Fruit fly (Drosophila melanogaster) whole organism, embryonic: ENCODE data around the gene ClC-c.

Experiments used
- Atf3 ChIP-seq: fragments of 200-800 bp; sonication (Bioruptor generic); optimal IDR thresholded peaks from 3 replicates; lab custom pipeline; 2016; ENCODE audit warnings: missing biosample characterization, missing genetic modification characterization
- Awh ChIP-seq: fragments of 200-800 bp; sonication (Bioruptor generic); IDR thresholded peaks from 2 replicates; pipeline ENCODE4, ENCODE4 v1.3.6; 2022; ENCODE audit warnings: missing biosample characterization, missing genetic modification characterization
- Blimp-1 ChIP-seq: fragments of 200-800 bp; sonication (Bioruptor generic); optimal IDR thresholded peaks from 3 replicates; lab custom pipeline; 2018; ENCODE audit warnings: missing biosample characterization, missing genetic modification characterization, mild to moderate bottlenecking, moderate library complexity, missing genetic modification reagents
- CG10147 ChIP-seq: fragments of 200-800 bp; sonication (Bioruptor generic); optimal IDR thresholded peaks from 2 replicates; lab custom pipeline; 2019; ENCODE audit warnings: missing biosample characterization, mild to moderate bottlenecking, missing genetic modification characterization, moderate library complexity
- CG1024 ChIP-seq: fragments of 200-800 bp; sonication (Bioruptor generic); IDR thresholded peaks from 2 replicates; pipeline ENCODE4 v1.3.6; 2022; ENCODE audit warnings: missing biosample characterization, missing genetic modification characterization
- CG11695 ChIP-seq: fragments of 200-800 bp; sonication (Bioruptor generic); IDR thresholded peaks from 3 replicates; pipeline ENCODE4 v1.3.6; 2022; ENCODE audit warnings: missing biosample characterization, missing genetic modification characterization
- CG12769 ChIP-seq: fragments of 200-800 bp; sonication (Bioruptor generic); optimal IDR thresholded peaks from 2 replicates; lab custom pipeline; 2019; ENCODE audit warnings: missing biosample characterization, mild to moderate bottlenecking, missing genetic modification characterization, moderate library complexity
- CG14860 ChIP-seq: fragments of 200-800 bp; sonication (Bioruptor generic); IDR thresholded peaks from 3 replicates; pipeline ENCODE4 v1.3.6; 2022; ENCODE audit warnings: missing biosample characterization, missing genetic modification characterization; ENCODE audit not compliant: partially characterized antibody
- CG15269 ChIP-seq: fragments of 200-800 bp; sonication (Bioruptor generic); optimal IDR thresholded peaks from 2 replicates; lab custom pipeline; 2018; ENCODE audit warnings: missing biosample characterization, mild to moderate bottlenecking, missing genetic modification characterization, moderate library complexity
- CG15479 ChIP-seq: fragments of 200-800 bp; sonication (Bioruptor generic); optimal IDR thresholded peaks from 3 replicates; lab custom pipeline; 2019; ENCODE audit warnings: missing biosample characterization, mild to moderate bottlenecking, missing genetic modification characterization, moderate library complexity
- CG15601 ChIP-seq: fragments of 200-800 bp; sonication (Bioruptor generic); optimal IDR thresholded peaks from 3 replicates; lab custom pipeline; 2019; ENCODE audit warnings: missing biosample characterization, mild to moderate bottlenecking, missing genetic modification characterization, moderate library complexity
- CG16863 ChIP-seq: fragments of 200-800 bp; sonication (Bioruptor generic); optimal IDR thresholded peaks from 3 replicates; lab custom pipeline; 2016; ENCODE audit warnings: missing biosample characterization, missing genetic modification characterization
- CG1832 ChIP-seq: fragments of 200-800 bp; sonication (Bioruptor generic); optimal IDR thresholded peaks from 2 replicates; lab custom pipeline; 2017; ENCODE audit warnings: missing biosample characterization, mild to moderate bottlenecking, missing genetic modification characterization, inconsistent platforms
- CG31365 ChIP-seq: fragments of 200-800 bp; sonication (Bioruptor generic); optimal IDR thresholded peaks from 2 replicates; lab custom pipeline; 2018; ENCODE audit warnings: missing biosample characterization, mild to moderate bottlenecking, missing genetic modification characterization
- CG32532 ChIP-seq: fragments of 200-800 bp; sonication (Bioruptor generic); IDR thresholded peaks from 2 replicates; pipeline ENCODE4 v1.3.6; 2022; ENCODE audit warnings: missing biosample characterization, missing genetic modification characterization
- CG3995 ChIP-seq: fragments of 200-800 bp; sonication (Bioruptor generic); optimal IDR thresholded peaks from 3 replicates; lab custom pipeline; 2016; ENCODE audit warnings: missing biosample characterization, missing genetic modification characterization
- CG4282 ChIP-seq: fragments of 200-800 bp; sonication (Bioruptor generic); optimal IDR thresholded peaks from 2 replicates; lab custom pipeline; 2016; ENCODE audit warnings: missing biosample characterization, missing genetic modification characterization
- CG4854 ChIP-seq: fragments of 200-800 bp; sonication (Bioruptor generic); optimal IDR thresholded peaks from 2 replicates; lab custom pipeline; 2016; ENCODE audit warnings: missing biosample characterization, missing genetic modification characterization, inconsistent platforms
- CG5245 ChIP-seq: fragments of 200-800 bp; sonication (Bioruptor generic); optimal IDR thresholded peaks from 3 replicates; lab custom pipeline; 2016; ENCODE audit warnings: missing biosample characterization, missing genetic modification characterization
- CG6654 ChIP-seq: fragments of 200-800 bp; sonication (Bioruptor generic); optimal IDR thresholded peaks from 2 replicates; lab custom pipeline; 2017; ENCODE audit warnings: missing biosample characterization, mild to moderate bottlenecking, missing genetic modification characterization
- CG6689 ChIP-seq: fragments of 200-800 bp; sonication (Bioruptor generic); IDR thresholded peaks from 2 replicates; pipeline ENCODE4 v1.3.6; 2022; ENCODE audit warnings: missing biosample characterization, missing genetic modification characterization
- CG9215 ChIP-seq: fragments of 200-800 bp; sonication (Bioruptor generic); IDR thresholded peaks from 2 replicates; pipeline ENCODE4 v1.3.6; 2022; ENCODE audit warnings: missing biosample characterization, missing genetic modification characterization
- CoRest ChIP-seq: fragments of 200-800 bp; sonication (Bioruptor generic); optimal IDR thresholded peaks from 3 replicates; lab custom pipeline; 2018; ENCODE audit warnings: missing biosample characterization, mild to moderate bottlenecking, missing genetic modification characterization, moderate library complexity
- Dbx ChIP-seq: fragments of 200-800 bp; sonication (Bioruptor generic); IDR thresholded peaks from 3 replicates; pipeline ENCODE4 v1.3.6; 2022; ENCODE audit warnings: missing biosample characterization, missing genetic modification characterization
- Dip2 ChIP-seq: fragments of 200-800 bp; sonication (Bioruptor generic); IDR thresholded peaks from 2 replicates; pipeline ENCODE4 v1.3.6; 2022; ENCODE audit warnings: missing biosample characterization, missing genetic modification characterization
- Dip3 ChIP-seq: fragments of 200-800 bp; sonication (Bioruptor generic); optimal IDR thresholded peaks from 3 replicates; lab custom pipeline; 2016; ENCODE audit warnings: missing biosample characterization, missing genetic modification characterization
- Dll ChIP-seq: fragments of 200-800 bp; sonication (Bioruptor generic); IDR thresholded peaks from 4 replicates; pipeline ENCODE4 v1.3.6; 2022; ENCODE audit warnings: missing biosample characterization, missing genetic modification characterization; ENCODE audit not compliant: partially characterized antibody
- H15 ChIP-seq: fragments of 200-800 bp; sonication (Bioruptor generic); IDR thresholded peaks from 3 replicates; pipeline ENCODE4 v1.3.6; 2022; ENCODE audit warnings: missing biosample characterization, missing genetic modification characterization
- HLHmδ ChIP-seq: fragments of 200-800 bp; sonication (Bioruptor generic); optimal IDR thresholded peaks from 2 replicates; lab custom pipeline; 2018; ENCODE audit warnings: missing biosample characterization, mild to moderate bottlenecking, missing genetic modification characterization, moderate library complexity
- Hand ChIP-seq: fragments of 200-800 bp; sonication (Bioruptor generic); optimal IDR thresholded peaks from 2 replicates; lab custom pipeline; 2017; ENCODE audit warnings: mild to moderate bottlenecking, missing biosample characterization, missing genetic modification reagents, missing genetic modification characterization
- ara ChIP-seq: fragments of 200-800 bp; sonication (Bioruptor generic); IDR thresholded peaks from 2 replicates; pipeline ENCODE4 v1.3.6; 2022; ENCODE audit warnings: missing biosample characterization, missing genetic modification characterization
- bab2 ChIP-seq: fragments of 200-800 bp; sonication (Bioruptor generic); optimal IDR thresholded peaks from 2 replicates; lab custom pipeline; 2016; ENCODE audit warnings: missing biosample characterization, missing genetic modification characterization
- bcd ChIP-seq: fragments of 200-800 bp; sonication (Bioruptor generic); optimal IDR thresholded peaks from 2 replicates; lab custom pipeline; 2017; ENCODE audit warnings: missing biosample characterization, mild to moderate bottlenecking, missing genetic modification characterization
- cad ChIP-seq: fragments of >200 bp; optimal IDR thresholded peaks from 2 replicates; lab custom pipeline; 2017; ENCODE audit warnings: missing biosample characterization, missing genetic modification characterization
- cwo ChIP-seq: fragments of 200-800 bp; sonication (Bioruptor generic); optimal IDR thresholded peaks from 3 replicates; lab custom pipeline; 2017; ENCODE audit warnings: missing biosample characterization, missing genetic modification characterization, mild to moderate bottlenecking, moderate library complexity, missing genetic modification reagents
- dimm ChIP-seq: fragments of 200-800 bp; sonication (Bioruptor generic); IDR thresholded peaks from 2 replicates; pipeline ENCODE4 v1.3.6; 2022; ENCODE audit warnings: missing biosample characterization, missing genetic modification characterization
- dysf ChIP-seq: fragments of 200-800 bp; sonication (Bioruptor generic); IDR thresholded peaks from 3 replicates; pipeline ENCODE4 v1.3.6; 2022; ENCODE audit warnings: missing biosample characterization, missing genetic modification characterization
- fu2 ChIP-seq: fragments of 200-800 bp; sonication (Bioruptor generic); optimal IDR thresholded peaks from 2 replicates; lab custom pipeline; 2016; ENCODE audit warnings: missing biosample characterization, missing genetic modification characterization
- gcm ChIP-seq: fragments of 200-800 bp; sonication (Bioruptor generic); optimal IDR thresholded peaks from 2 replicates; lab custom pipeline; 2019; ENCODE audit warnings: missing biosample characterization, mild to moderate bottlenecking, missing genetic modification characterization, moderate library complexity
- kah ChIP-seq: fragments of 200-800 bp; sonication (Bioruptor generic); optimal IDR thresholded peaks from 2 replicates; lab custom pipeline; 2018; ENCODE audit warnings: missing biosample characterization, mild to moderate bottlenecking, missing genetic modification characterization
- kay ChIP-seq: fragments of 200-800 bp; sonication (Bioruptor generic); optimal IDR thresholded peaks from 2 replicates; lab custom pipeline; 2016; ENCODE audit warnings: missing biosample characterization, missing genetic modification characterization
- lola ChIP-seq, 3 experiments: fragments of >200 bp in 2 of 3; fragments of 200-800 bp in 1 of 3; sonication (Bioruptor generic) in 1 of 3; optimal IDR thresholded peaks; 2 replicates each; lab custom pipeline; 2017 to 2019; ENCODE audit warnings: missing biosample characterization in 3 of 3, missing genetic modification characterization in 3 of 3, mild to moderate bottlenecking in 1 of 3, moderate library complexity in 1 of 3
- nau ChIP-seq: fragments of 200-800 bp; sonication (Bioruptor generic); optimal IDR thresholded peaks from 3 replicates; lab custom pipeline; 2017; ENCODE audit warnings: missing biosample characterization, mild to moderate bottlenecking, missing genetic modification characterization, missing genetic modification reagents
- oc ChIP-seq: fragments of 200-800 bp; sonication (Bioruptor generic); optimal IDR thresholded peaks from 2 replicates; lab custom pipeline; 2018; ENCODE audit warnings: missing biosample characterization, mild to moderate bottlenecking, missing genetic modification characterization, moderate library complexity
- pan ChIP-seq, 4 experiments: fragments of >200 bp in 3 of 4; fragments of 200-800 bp in 1 of 4; sonication (Bioruptor generic) in 1 of 4; optimal IDR thresholded peaks in 3 of 4; IDR thresholded peaks in 1 of 4; 2 replicates each; pipeline versions ENCODE4 v1.3.6 to Lab custom; 2017 to 2022; ENCODE audit warnings: missing biosample characterization in 2 of 4, missing genetic modification characterization in 2 of 4, mixed read lengths in 1 of 4
- pnt ChIP-seq: fragments of 200-800 bp; sonication (Bioruptor generic); optimal IDR thresholded peaks from 3 replicates; lab custom pipeline; 2016; ENCODE audit warnings: missing biosample characterization, missing genetic modification characterization
- shn ChIP-seq: fragments of 200-800 bp; sonication (Bioruptor generic); optimal IDR thresholded peaks from 3 replicates; lab custom pipeline; 2016; ENCODE audit warnings: missing biosample characterization, missing genetic modification characterization
- toy ChIP-seq: fragments of 200-800 bp; sonication (Bioruptor generic); IDR thresholded peaks from 2 replicates; pipeline ENCODE4 v1.3.6; 2022; ENCODE audit warnings: missing biosample characterization, missing genetic modification characterization

The ClC-c gene

DNA sequence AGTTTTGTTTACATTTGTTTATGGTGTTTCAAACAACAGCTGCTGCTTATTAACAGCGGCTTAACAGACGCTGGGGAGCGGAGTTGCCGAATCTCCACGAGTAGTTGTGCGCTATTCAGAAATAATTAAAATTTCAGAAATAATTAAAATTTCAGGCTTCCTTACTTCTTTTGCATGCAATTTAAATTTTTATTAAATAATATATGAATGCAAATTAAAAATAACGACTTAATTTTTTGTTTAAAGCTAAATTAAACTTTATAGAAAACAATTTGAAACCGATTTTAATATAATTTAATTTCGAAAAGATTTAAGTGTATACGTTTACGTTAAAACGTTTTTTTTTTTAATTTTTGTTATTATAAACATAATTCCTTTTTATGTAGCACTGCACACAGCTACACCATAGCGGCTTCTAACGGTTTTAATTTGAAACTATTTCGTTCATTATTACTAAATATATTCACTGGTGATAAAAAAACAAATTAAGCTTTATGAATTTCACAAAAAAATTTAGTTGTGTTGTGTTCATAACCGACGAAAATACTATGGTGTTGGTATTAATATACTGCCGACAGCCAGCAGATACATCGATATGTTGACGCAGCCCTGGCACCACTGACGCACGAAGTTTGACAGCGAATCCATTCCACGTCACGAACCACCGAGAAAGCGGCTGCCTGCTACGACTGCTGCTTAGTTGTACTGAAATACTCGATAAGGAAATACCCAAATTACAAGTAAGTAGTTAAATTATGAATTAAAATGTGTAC is 38.9 kb downstream of the ClC-c start, which contains the start of gene SsRbeta (continued):
- TF ChIP-seq CG16863 (GFP tag; lab: Kevin White, UChicago) (no peak), bcd (no peak), Dip3 (GFP tag; lab: Kevin White, UChicago) (no peak), Blimp-1 (GFP tag; lab: Kevin White, UChicago) (peak; percentile 49), CG14860 (peak; percentile 43; the same call in 2 of the 3 replicates), bab2 (GFP tag; lab: Kevin White, UChicago) (no peak), dysf (GFP tag; lab: Robert Waterston, UW) (no peak; the same call in 2 of the 3 replicates), H15 (GFP tag; lab: Robert Waterston, UW) (peak; percentile 51; the same call in 2 of the 3 replicates), CG15601 (tag; lab: Kevin White, UChicago) (peak; percentile 15), Dll (GFP tag; lab: Robert Waterston, UW) (peak; percentile 67), CG1832 (GFP tag; lab: Kevin White, UChicago) (no peak), pnt (GFP tag; lab: Kevin White, UChicago) (no peak), CG1024 (GFP tag; lab: Robert Waterston, UW) (peak; percentile 61; the same call in 1 of the 2 replicates), CG32532 (GFP tag; lab: Robert Waterston, UW) (peak; percentile 85), Atf3 (GFP tag; lab: Kevin White, UChicago) (peak; percentile 2), CG6689 (GFP tag; lab: Robert Waterston, UW) (peak; percentile 43), CG11695 (peak; percentile 60; the same call in 2 of the 3 replicates), lola (GFP tag; optimal IDR thresholded peaks at IDR 0.05; lab: Kevin White, UChicago) (peak in 1 of 3 experiments; percentile 32), CG3995 (GFP tag; lab: Kevin White, UChicago) (no peak), pan (optimal IDR thresholded peaks at IDR 0.05; lab: Kevin White, UChicago) (no peak), pan (GFP tag; optimal IDR thresholded peaks at IDR 0.05 in 1 of 2, IDR thresholded peaks at IDR 0.05 in 1 of 2) (peak in 1 of 2 experiments; percentile 66), CG15269 (tag; lab: Kevin White, UChicago) (peak; percentile 36), gcm (no peak), Dip2 (no peak), dimm (GFP tag; lab: Robert Waterston, UW) (no peak), CG5245 (no peak), CG4854 (GFP tag; lab: Kevin White, UChicago) (no peak), kay (GFP tag; lab: Kevin White, UChicago) (peak; percentile 28), HLHmδ (GFP tag; lab: Kevin White, UChicago) (peak; percentile 88), oc (tag; lab: Kevin White, UChicago) (no peak), Awh (GFP tag; lab: Robert Waterston, UW) (peak; percentile 76), CoRest (tag; lab: Kevin White, UChicago) (peak; percentile 46), CG10147 (GFP tag; lab: Kevin White, UChicago) (no peak), CG12769 (tag; lab: Kevin White, UChicago) (peak; percentile 44), cwo (no peak), cad (GFP tag; lab: Kevin White, UChicago) (no peak), nau (GFP tag; lab: Kevin White, UChicago) (no peak), fu2 (GFP tag; lab: Kevin White, UChicago) (no peak), Hand (GFP tag; lab: Kevin White, UChicago) (no peak), Dbx (GFP tag; lab: Robert Waterston, UW) (peak; percentile 20; the same call in 2 of the 3 replicates), CG15479 (GFP tag; lab: Kevin White, UChicago) (no peak), CG9215 (GFP tag; lab: Robert Waterston, UW) (no peak), CG6654 (no peak), shn (GFP tag; lab: Kevin White, UChicago) (no peak), CG31365 (tag; lab: Kevin White, UChicago) (no peak), kah (GFP tag; lab: Kevin White, UChicago) (no peak), toy (no peak), CG4282 (GFP tag; lab: Kevin White, UChicago) (no peak), ara (GFP tag; lab: Robert Waterston, UW) (peak; percentile 20; the same call in 1 of the 2 replicates)
